Fruit fly (Drosophila melanogaster) whole organism: Measurements from ENCODE around the gene CG13627.

Source experiments
- CG8478 ChIP-seq: fragments of >200 bp; optimal IDR thresholded peaks from 2 replicates; lab custom pipeline; 2018; ENCODE audit warnings: inconsistent platforms
- Dll ChIP-seq: fragments of >200 bp; optimal IDR thresholded peaks from 2 replicates; lab custom pipeline; 2017
- EcR ChIP-seq, 2 experiments: fragments of >200 bp; optimal IDR thresholded peaks; 2 replicates each; lab custom pipeline; 2017; ENCODE audit warnings: missing biosample characterization in 2 of 2, missing genetic modification characterization in 2 of 2, missing genetic modification reagents in 2 of 2
- pan ChIP-seq: fragments of >200 bp; optimal IDR thresholded peaks from 2 replicates; lab custom pipeline; 2017
- psq ChIP-seq: fragments of >200 bp; optimal IDR thresholded peaks from 2 replicates; lab custom pipeline; 2017
- usp ChIP-seq: fragments of >200 bp; optimal IDR thresholded peaks from 2 replicates; lab custom pipeline; 2017; ENCODE audit warnings: missing biosample characterization, missing genetic modification characterization, mixed read lengths

The CG13627 gene

DNA sequence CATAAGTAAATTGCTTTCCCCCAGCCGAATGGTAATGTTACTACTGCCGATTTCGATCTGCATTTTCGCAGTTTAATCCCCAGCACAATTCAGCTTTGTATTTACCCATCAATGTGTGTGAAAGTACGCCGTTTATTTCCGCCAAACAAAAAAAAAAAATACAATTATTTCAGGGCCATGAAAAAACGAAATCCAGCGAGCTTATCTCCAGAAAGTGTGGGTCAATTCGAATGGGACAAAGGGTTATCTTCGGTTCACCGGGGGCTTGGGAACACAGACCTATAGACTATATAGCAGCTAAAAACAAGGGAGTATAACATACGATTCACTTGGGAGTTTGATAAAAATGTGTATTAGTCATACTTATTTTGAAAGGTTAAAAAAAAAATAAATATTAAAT lies 14.5 kb downstream of the CG13627 start:
- TF ChIP-seq EcR (GFP tag; optimal IDR thresholded peaks at IDR 0.05; lab: Kevin White, UChicago) (no peak), Dll (lab: Kevin White, UChicago) (no peak), usp (GFP tag; lab: Kevin White, UChicago) (no peak), CG8478 (lab: Kevin White, UChicago) (no peak), psq (lab: Kevin White, UChicago) (no peak), pan (lab: Kevin White, UChicago) (no peak)

DNA sequence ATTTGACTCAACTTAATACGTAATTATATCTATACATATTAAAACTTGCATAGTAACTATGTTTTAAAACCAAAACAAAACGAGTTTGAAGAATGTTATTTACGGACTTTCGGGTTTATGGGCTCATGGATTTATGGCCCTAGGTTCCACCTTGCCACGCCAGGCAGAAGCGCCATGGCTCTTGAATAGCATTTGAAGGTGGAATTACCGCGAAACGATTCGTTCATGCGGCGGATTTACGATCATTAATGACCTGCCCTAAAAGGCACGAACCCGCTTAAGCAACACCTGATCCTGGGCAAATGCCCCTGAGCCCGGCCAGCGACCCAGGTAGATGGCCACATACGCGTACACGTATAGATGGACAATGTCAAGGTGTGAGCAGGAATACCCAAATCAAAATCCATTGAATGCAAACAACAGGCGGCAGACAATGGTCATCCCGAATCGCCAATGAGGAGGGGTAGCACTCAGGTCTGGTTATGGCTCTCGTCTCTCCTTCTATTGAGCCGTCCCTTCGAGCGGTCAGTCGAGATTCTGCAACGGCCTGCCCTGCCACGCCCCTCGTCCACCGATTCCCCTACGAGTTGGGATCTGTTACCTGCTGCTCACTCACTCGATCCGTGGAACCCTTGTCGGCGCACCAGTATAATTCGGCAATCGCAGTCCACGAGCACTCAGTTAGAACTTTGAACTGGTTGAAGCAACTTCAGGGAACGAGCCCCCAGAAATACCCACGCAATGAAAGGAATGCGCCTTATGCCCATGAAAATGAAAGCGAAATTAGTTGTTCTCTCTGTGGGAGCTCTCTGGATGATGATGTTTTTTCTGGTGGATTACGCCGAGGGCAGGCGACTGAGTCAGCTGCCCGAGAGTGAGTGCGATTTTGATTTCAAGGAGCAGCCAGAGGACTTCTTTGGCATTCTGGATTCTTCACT lies 36.7 kb downstream of the CG13627 start, which contains the start of gene tld:
Gene tld (plus strand): TSS at position 677 of the 938 bp plus-strand sequence.
- no peak for TF ChIP-seq Dll (lab: Kevin White, UChicago)
- no peak for TF ChIP-seq usp (GFP tag; lab: Kevin White, UChicago)
- no peak for TF ChIP-seq psq (lab: Kevin White, UChicago)
- TF ChIP-seq CG8478 (lab: Kevin White, UChicago): no peak
- no peak for TF ChIP-seq pan (lab: Kevin White, UChicago)

- TF ChIP-seq Dll (lab: Kevin White, UChicago) (no peak), EcR (GFP tag; optimal IDR thresholded peaks at IDR 0.05; lab: Kevin White, UChicago) (no peak), psq (lab: Kevin White, UChicago) (no peak), usp (GFP tag; lab: Kevin White, UChicago) (no peak), pan (lab: Kevin White, UChicago) (no peak), CG8478 (lab: Kevin White, UChicago) (no peak)
These were observed 41.0 kb downstream of the CG13627 start, which contains the start of gene asp for dm6 chr3R:24753561-24754027. Gene asp (plus strand): TSS chr3R:24753849.

DNA sequence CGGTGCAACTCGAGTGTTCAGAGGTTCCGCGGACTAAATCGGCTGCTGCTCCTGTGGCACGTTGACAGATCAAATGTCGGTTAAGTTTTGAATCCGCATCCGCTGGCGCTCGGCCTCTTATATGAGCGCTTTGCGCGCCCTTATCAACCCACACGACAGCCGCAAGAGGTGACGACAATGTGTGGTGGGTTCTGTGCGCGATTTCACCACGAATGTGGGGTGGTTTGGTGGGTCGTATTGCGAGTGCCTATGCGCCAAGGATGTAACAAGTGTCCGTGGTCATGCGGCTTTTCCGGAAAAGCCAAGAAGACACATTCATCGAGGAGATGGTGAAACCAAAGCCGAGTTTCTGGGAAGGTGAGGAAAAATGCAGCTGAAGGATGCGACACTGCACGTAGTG lies 52.4 kb downstream of the CG13627 start, which contains the start of gene AstA:
Gene AstA (minus strand): TSS at position 101 of the 400 bp plus-strand sequence.
- no peak for TF ChIP-seq EcR (GFP tag; optimal IDR thresholded peaks at IDR 0.05; lab: Kevin White, UChicago)
- TF ChIP-seq Dll (lab: Kevin White, UChicago): no peak
- no peak for TF ChIP-seq CG8478 (lab: Kevin White, UChicago)
- TF ChIP-seq psq (lab: Kevin White, UChicago): no peak
- no peak for TF ChIP-seq usp (GFP tag; lab: Kevin White, UChicago)
- no peak for TF ChIP-seq pan (lab: Kevin White, UChicago)

dm6 chr3R:24766684-24767083 lies 54.1 kb downstream of the CG13627 start:
- TF ChIP-seq usp (GFP tag; lab: Kevin White, UChicago) (no peak), CG8478 (lab: Kevin White, UChicago) (no peak), psq (lab: Kevin White, UChicago) (no peak), pan (lab: Kevin White, UChicago) (no peak), EcR (GFP tag; optimal IDR thresholded peaks at IDR 0.05; lab: Kevin White, UChicago) (no peak), Dll (lab: Kevin White, UChicago) (no peak)
